Fruit fly (Drosophila melanogaster) whole organism, embryonic: ENCODE measurements around the gene Rtnl1.

ENCODE experiments used
- Adf1 ChIP-seq: fragments of 200-800 bp; sonication (Bioruptor generic); IDR thresholded peaks from 2 replicates; pipeline ENCODE4 v1.3.6; 2022; ENCODE audit warnings: missing biosample characterization, missing genetic modification characterization
- Atf3 ChIP-seq: fragments of 200-800 bp; sonication (Bioruptor generic); optimal IDR thresholded peaks from 3 replicates; lab custom pipeline; 2016; ENCODE audit warnings: missing biosample characterization, missing genetic modification characterization
- CG10366 ChIP-seq: fragments of 200-800 bp; sonication (Bioruptor generic); IDR thresholded peaks from 2 replicates; pipeline ENCODE4 v1.3.6; 2022; ENCODE audit warnings: missing biosample characterization, missing genetic modification characterization
- CG10565 ChIP-seq: fragments of 200-800 bp; sonication (Bioruptor generic); optimal IDR thresholded peaks from 3 replicates; lab custom pipeline; 2016; ENCODE audit warnings: missing biosample characterization, mild to moderate bottlenecking, missing genetic modification characterization
- CG11093 ChIP-seq: fragments of 200-800 bp; sonication (Bioruptor generic); IDR thresholded peaks from 3 replicates; pipeline ENCODE4 v1.3.6; 2022; ENCODE audit warnings: missing biosample characterization, missing genetic modification characterization
- CG12104 ChIP-seq: fragments of 200-800 bp; sonication (Bioruptor generic); optimal IDR thresholded peaks from 3 replicates; lab custom pipeline; 2016; ENCODE audit warnings: missing biosample characterization, missing genetic modification characterization
- CG14441 ChIP-seq: fragments of 200-800 bp; sonication (Bioruptor generic); IDR thresholded peaks from 2 replicates; pipeline ENCODE4 v1.3.6; 2022; ENCODE audit warnings: missing biosample characterization, missing genetic modification characterization
- CG14667 ChIP-seq: fragments of 200-800 bp; sonication (Bioruptor generic); IDR thresholded peaks from 2 replicates; pipeline ENCODE4 v1.3.6; 2022; ENCODE audit warnings: missing biosample characterization, missing genetic modification characterization
- CG15011 ChIP-seq: fragments of 200-800 bp; sonication (Bioruptor generic); optimal IDR thresholded peaks from 3 replicates; lab custom pipeline; 2018; ENCODE audit warnings: missing biosample characterization, mild to moderate bottlenecking, missing genetic modification characterization
- CG18764 ChIP-seq: fragments of 200-800 bp; sonication (Bioruptor generic); optimal IDR thresholded peaks from 3 replicates; lab custom pipeline; 2016; ENCODE audit warnings: missing biosample characterization, missing genetic modification characterization
- CG2712 ChIP-seq: fragments of 200-800 bp; optimal IDR thresholded peaks from 3 replicates; lab custom pipeline; 2019; ENCODE audit warnings: missing biosample characterization, mild to moderate bottlenecking, missing genetic modification characterization, moderate library complexity
- CG30403 ChIP-seq: fragments of 200-800 bp; sonication (Bioruptor generic); optimal IDR thresholded peaks from 3 replicates; lab custom pipeline; 2016; ENCODE audit warnings: missing biosample characterization, missing genetic modification characterization
- CG33557 ChIP-seq: fragments of 200-800 bp; sonication (Bioruptor generic); optimal IDR thresholded peaks from 2 replicates; lab custom pipeline; 2019; ENCODE audit warnings: missing biosample characterization, mild to moderate bottlenecking, missing genetic modification characterization, moderate library complexity
- CG3838 ChIP-seq: fragments of 200-800 bp; sonication (Bioruptor generic); optimal IDR thresholded peaks from 3 replicates; lab custom pipeline; 2016; ENCODE audit warnings: missing biosample characterization, missing genetic modification characterization
- CG4424 ChIP-seq: fragments of 200-800 bp; sonication (Bioruptor generic); optimal IDR thresholded peaks from 3 replicates; lab custom pipeline; 2016; ENCODE audit warnings: missing biosample characterization, missing genetic modification characterization
- CG6683 ChIP-seq: fragments of 200-800 bp; sonication (Bioruptor generic); optimal IDR thresholded peaks from 2 replicates; lab custom pipeline; 2017; ENCODE audit warnings: missing biosample characterization, mild to moderate bottlenecking, missing genetic modification characterization, missing genetic modification reagents
- CG6765 ChIP-seq: fragments of 200-800 bp; sonication (Bioruptor generic); optimal IDR thresholded peaks from 3 replicates; lab custom pipeline; 2017; ENCODE audit warnings: missing biosample characterization, mild to moderate bottlenecking, missing genetic modification characterization
- CG8478 ChIP-seq: fragments of >200 bp; optimal IDR thresholded peaks from 2 replicates; lab custom pipeline; 2018
- CG9215 ChIP-seq: fragments of 200-800 bp; sonication (Bioruptor generic); IDR thresholded peaks from 2 replicates; pipeline ENCODE4 v1.3.6; 2022; ENCODE audit warnings: missing biosample characterization, missing genetic modification characterization
- CG9932 ChIP-seq: fragments of 200-800 bp; sonication (Bioruptor generic); IDR thresholded peaks from 2 replicates; pipeline ENCODE4 v1.3.6; 2022; ENCODE audit warnings: missing biosample characterization, missing genetic modification characterization
- D ChIP-seq, 2 experiments: fragments of 200-800 bp in 1 of 2; fragments of >200 bp in 1 of 2; sonication (Bioruptor generic) in 1 of 2; optimal IDR thresholded peaks; 2 replicates in 1 of 2; 3 replicates in 1 of 2; lab custom pipeline; 2017; ENCODE audit warnings: mild to moderate bottlenecking in 1 of 2, missing biosample characterization in 1 of 2, missing genetic modification characterization in 1 of 2, missing genetic modification reagents in 1 of 2
- Dbx ChIP-seq: fragments of 200-800 bp; sonication (Bioruptor generic); IDR thresholded peaks from 3 replicates; pipeline ENCODE4 v1.3.6; 2022; ENCODE audit warnings: missing biosample characterization, missing genetic modification characterization
- Doc3 ChIP-seq: fragments of 200-800 bp; sonication (Bioruptor generic); IDR thresholded peaks from 3 replicates; pipeline ENCODE4 v1.3.6; 2022; ENCODE audit warnings: missing biosample characterization, missing genetic modification characterization; ENCODE audit not compliant: partially characterized antibody
- Drgx ChIP-seq: fragments of 200-800 bp; sonication (Bioruptor generic); IDR thresholded peaks from 2 replicates; pipeline ENCODE4 v1.3.6; 2022; ENCODE audit warnings: missing biosample characterization, missing genetic modification characterization
- H15 ChIP-seq: fragments of 200-800 bp; sonication (Bioruptor generic); IDR thresholded peaks from 3 replicates; pipeline ENCODE4 v1.3.6; 2022; ENCODE audit warnings: missing biosample characterization, missing genetic modification characterization
- Hey ChIP-seq: fragments of 200-800 bp; sonication (Bioruptor generic); optimal IDR thresholded peaks from 3 replicates; lab custom pipeline; 2018; ENCODE audit warnings: missing biosample characterization, mild to moderate bottlenecking, missing genetic modification characterization
- Hmr ChIP-seq: fragments of 200-800 bp; sonication (Bioruptor generic); optimal IDR thresholded peaks from 3 replicates; lab custom pipeline; 2017; ENCODE audit warnings: mild to moderate bottlenecking, missing biosample characterization, missing genetic modification reagents, missing genetic modification characterization
- Hmx ChIP-seq: fragments of 200-800 bp; sonication (Bioruptor generic); optimal IDR thresholded peaks from 2 replicates; lab custom pipeline; 2016; ENCODE audit warnings: missing biosample characterization, missing genetic modification characterization
- Meics ChIP-seq: fragments of 200-800 bp; sonication (Bioruptor generic); optimal IDR thresholded peaks from 2 replicates; lab custom pipeline; 2017; ENCODE audit warnings: missing biosample characterization, mild to moderate bottlenecking, missing genetic modification characterization
- Mes4 ChIP-seq: fragments of 200-800 bp; sonication (Bioruptor generic); optimal IDR thresholded peaks from 2 replicates; lab custom pipeline; 2016; ENCODE audit warnings: missing biosample characterization, missing genetic modification characterization
- Opbp ChIP-seq: fragments of 200-800 bp; sonication (Bioruptor generic); IDR thresholded peaks from 3 replicates; pipeline ENCODE4 v1.3.6; 2022; ENCODE audit warnings: missing biosample characterization, missing genetic modification characterization; ENCODE audit not compliant: partially characterized antibody
- Optix ChIP-seq: fragments of 200-800 bp; sonication (Bioruptor generic); IDR thresholded peaks from 3 replicates; pipeline ENCODE4 v1.3.6; 2022; ENCODE audit warnings: missing biosample characterization, missing genetic modification characterization
- Pdp1 ChIP-seq, 2 experiments: fragments of 200-800 bp; sonication (Bioruptor generic); optimal IDR thresholded peaks; 3 replicates each; lab custom pipeline; 2016; ENCODE audit warnings: missing biosample characterization in 2 of 2, missing genetic modification characterization in 2 of 2, mild to moderate bottlenecking in 1 of 2, moderate library complexity in 1 of 2
- Ptx1 ChIP-seq: fragments of 200-800 bp; sonication (Bioruptor generic); IDR thresholded peaks from 2 replicates; pipeline ENCODE4 v1.3.6; 2022; ENCODE audit warnings: missing biosample characterization, missing genetic modification characterization
- Rfx ChIP-seq: fragments of 200-800 bp; sonication (Bioruptor generic); IDR thresholded peaks from 2 replicates; pipeline ENCODE4 v1.3.6; 2022; ENCODE audit warnings: missing biosample characterization, missing genetic modification characterization
- Sox102F ChIP-seq: fragments of 200-800 bp; sonication (Bioruptor generic); optimal IDR thresholded peaks from 2 replicates; lab custom pipeline; 2018; ENCODE audit warnings: missing biosample characterization, mild to moderate bottlenecking, missing genetic modification characterization, moderate library complexity
- Ssrp ChIP-seq: fragments of 200-800 bp; sonication (Bioruptor generic); optimal IDR thresholded peaks from 2 replicates; lab custom pipeline; 2018; ENCODE audit warnings: missing biosample characterization, mild to moderate bottlenecking, missing genetic modification characterization, moderate library complexity
- amos ChIP-seq: fragments of 200-800 bp; sonication (Bioruptor generic); IDR thresholded peaks from 2 replicates; pipeline ENCODE4 v1.3.6; 2022; ENCODE audit warnings: missing biosample characterization, missing genetic modification characterization; ENCODE audit not compliant: partially characterized antibody
- az2 ChIP-seq: fragments of 200-800 bp; sonication (Bioruptor generic); optimal IDR thresholded peaks from 3 replicates; lab custom pipeline; 2016; ENCODE audit warnings: missing biosample characterization, missing genetic modification characterization
- emc ChIP-seq: fragments of 200-800 bp; sonication (Bioruptor generic); optimal IDR thresholded peaks from 2 replicates; lab custom pipeline; 2016; ENCODE audit warnings: missing biosample characterization, missing genetic modification characterization
- gcm ChIP-seq: fragments of 200-800 bp; sonication (Bioruptor generic); optimal IDR thresholded peaks from 2 replicates; lab custom pipeline; 2019; ENCODE audit warnings: missing biosample characterization, mild to moderate bottlenecking, missing genetic modification characterization, moderate library complexity
- lilli ChIP-seq: fragments of 200-800 bp; sonication (Bioruptor generic); optimal IDR thresholded peaks from 3 replicates; lab custom pipeline; 2016; ENCODE audit warnings: missing biosample characterization, missing genetic modification characterization
- pros ChIP-seq: fragments of 200-800 bp; sonication (Bioruptor generic); optimal IDR thresholded peaks from 3 replicates; lab custom pipeline; 2019; ENCODE audit warnings: missing biosample characterization, mild to moderate bottlenecking, missing genetic modification characterization, moderate library complexity
- pzg ChIP-seq: fragments of 200-800 bp; sonication (Bioruptor generic); optimal IDR thresholded peaks from 3 replicates; lab custom pipeline; 2018; ENCODE audit warnings: missing biosample characterization, mild to moderate bottlenecking, missing genetic modification characterization, moderate library complexity
- row ChIP-seq: fragments of 200-800 bp; sonication (Bioruptor generic); IDR thresholded peaks from 3 replicates; pipeline ENCODE4 v1.3.6; 2022; ENCODE audit warnings: missing biosample characterization, missing genetic modification characterization
- salm ChIP-seq: fragments of 200-800 bp; sonication (Bioruptor generic); optimal IDR thresholded peaks from 2 replicates; lab custom pipeline; 2018; ENCODE audit warnings: missing biosample characterization, mild to moderate bottlenecking, missing genetic modification characterization
- tgo ChIP-seq: fragments of 200-800 bp; sonication (Bioruptor generic); IDR thresholded peaks from 3 replicates; pipeline ENCODE4 v1.3.6; 2022; ENCODE audit warnings: missing biosample characterization, missing genetic modification characterization
- usp ChIP-seq: fragments of >200 bp; optimal IDR thresholded peaks from 2 replicates; lab custom pipeline; 2017; ENCODE audit warnings: missing biosample characterization, missing genetic modification characterization
- wdn ChIP-seq: fragments of 200-800 bp; sonication (Bioruptor generic); IDR thresholded peaks from 2 replicates; pipeline ENCODE4 v1.3.6; 2022; ENCODE audit warnings: missing biosample characterization, missing genetic modification characterization
- wor ChIP-seq: fragments of 200-800 bp; sonication (Bioruptor generic); IDR thresholded peaks from 2 replicates; pipeline ENCODE4 v1.3.6; 2022; ENCODE audit warnings: missing biosample characterization, missing genetic modification characterization

The Rtnl1 gene

DNA sequence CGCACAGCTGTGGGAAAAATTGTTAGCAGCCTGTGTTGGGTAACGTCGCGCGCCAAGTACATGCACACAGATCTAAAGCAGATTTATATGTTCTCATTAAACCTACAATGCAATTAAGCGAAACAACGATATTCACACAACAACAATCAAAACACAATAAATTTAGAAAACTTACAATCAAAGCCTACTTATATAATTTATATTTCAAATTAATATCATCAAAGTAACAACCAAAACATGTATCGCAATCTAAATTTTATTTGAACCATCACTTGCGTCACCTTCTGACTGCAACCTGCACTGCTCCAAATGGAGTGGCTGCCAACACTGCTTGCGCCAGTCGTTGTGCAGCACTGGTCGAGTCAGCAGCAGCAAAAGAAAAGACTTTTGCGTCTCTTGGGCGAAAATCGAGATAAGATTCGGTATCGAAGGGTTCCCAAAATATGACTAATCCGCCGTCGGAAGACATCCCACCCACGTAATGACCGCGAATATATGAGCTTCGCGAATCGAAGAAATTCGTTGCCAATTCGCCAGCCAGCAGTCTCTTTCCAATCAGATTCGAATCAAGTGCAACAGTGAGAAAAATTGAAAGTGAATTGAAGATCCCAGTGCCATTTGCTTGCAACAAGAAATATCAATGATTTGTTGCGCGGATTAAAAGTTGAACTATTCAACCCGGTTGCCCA, 28.1 kb downstream of the Rtnl1 start, which contains the start of the genes CG8892 and CG34126 (continued):
- TF ChIP-seq D (optimal IDR thresholded peaks at IDR 0.05; lab: Kevin White, UChicago) (no peak), D (GFP tag; optimal IDR thresholded peaks at IDR 0.05; lab: Kevin White, UChicago) (peak; percentile 97), Meics (GFP tag; lab: Kevin White, UChicago) (peak; percentile 97), CG33557 (peak; percentile 97), CG6765 (GFP tag; lab: Kevin White, UChicago) (peak; percentile 91), CG15011 (peak; percentile 95), CG14441 (GFP tag; lab: Robert Waterston, UW) (peak; percentile 94), CG11093 (GFP tag; lab: Robert Waterston, UW) (peak; percentile 96), CG12104 (GFP tag; lab: Kevin White, UChicago) (peak; percentile 96), pros (GFP tag; lab: Kevin White, UChicago) (peak; percentile 51), wor (peak; percentile 94), CG30403 (GFP tag; lab: Kevin White, UChicago) (peak; percentile 100), Pdp1 (GFP tag; optimal IDR thresholded peaks at IDR 0.05; lab: Kevin White, UChicago) (peak; percentile 95 to 98), salm (tag; lab: Kevin White, UChicago) (peak; percentile 87), lilli (GFP tag; lab: Kevin White, UChicago) (peak; percentile 98), row (GFP tag; lab: Robert Waterston, UW) (peak; percentile 98), CG9215 (GFP tag; lab: Robert Waterston, UW) (peak; percentile 97), CG4424 (GFP tag; lab: Kevin White, UChicago) (peak; percentile 99), Sox102F (GFP tag; lab: Kevin White, UChicago) (peak; percentile 94), Ssrp (tag; lab: Kevin White, UChicago) (peak; percentile 97), pzg (GFP tag; lab: Kevin White, UChicago) (peak; percentile 84), Ptx1 (GFP tag; lab: Robert Waterston, UW) (peak; percentile 98), CG2712 (tag; lab: Kevin White, UChicago) (peak; percentile 98), Optix (GFP tag; lab: Robert Waterston, UW) (peak; percentile 92), amos (peak; percentile 48; the same call in 1 of the 2 replicates), CG14667 (GFP tag; lab: Robert Waterston, UW) (peak; percentile 95), Drgx (GFP tag; lab: Robert Waterston, UW) (peak; percentile 91), CG10565 (peak; percentile 92), CG8478 (lab: Kevin White, UChicago) (no peak), Adf1 (GFP tag; lab: Robert Waterston, UW) (peak; percentile 80), az2 (GFP tag; lab: Kevin White, UChicago) (peak; percentile 98), gcm (GFP tag; lab: Kevin White, UChicago) (peak; percentile 94), wdn (GFP tag; lab: Robert Waterston, UW) (peak; percentile 90), usp (GFP tag; lab: Kevin White, UChicago) (no peak), Atf3 (peak; percentile 96), tgo (GFP tag; lab: Robert Waterston, UW) (peak; percentile 97), CG10366 (GFP tag; lab: Robert Waterston, UW) (peak; percentile 94), CG6683 (GFP tag; lab: Kevin White, UChicago) (peak; percentile 93), Rfx (GFP tag; lab: Robert Waterston, UW) (peak; percentile 98), CG3838 (GFP tag; lab: Kevin White, UChicago) (peak; percentile 87), Doc3 (GFP tag; lab: Robert Waterston, UW) (no peak), CG9932 (peak; percentile 99), Hmr (GFP tag; lab: Kevin White, UChicago) (peak; percentile 98), Dbx (GFP tag; lab: Robert Waterston, UW) (peak; percentile 98), emc (GFP tag; lab: Kevin White, UChicago) (peak; percentile 93), Mes4 (GFP tag; lab: Kevin White, UChicago) (peak; percentile 87), CG18764 (GFP tag; lab: Kevin White, UChicago) (peak; percentile 97), Hey (tag; lab: Kevin White, UChicago) (peak; percentile 87), Hmx (peak; percentile 94), H15 (GFP tag; lab: Robert Waterston, UW) (peak; percentile 96), Opbp (GFP tag; lab: Robert Waterston, UW) (0 out of 3 replicates have a peak, but pooled peaks have one; percentile 28)
